Worm (Caenorhabditis elegans) whole organism, L4/young adult: ENCODE data around the gene hpo-9.

Experiments used
- W03F9.2 ChIP-seq: fragments of 150-350 bp; optimal IDR thresholded peaks from 2 replicates; lab custom pipeline; 2014; ENCODE audit warnings: missing biosample characterization, missing genetic modification characterization
- dao-5 ChIP-seq: sonication (generic microtip); optimal IDR thresholded peaks from 2 replicates; lab custom pipeline; 2016; ENCODE audit warnings: missing genotype, missing genetic modification characterization, moderate library complexity, missing compliant biosample characterization
- him-1 ChIP-seq: sonication (generic microtip); optimal IDR thresholded peaks from 2 replicates; lab custom pipeline; 2016; ENCODE audit warnings: missing genotype, missing genetic modification reagents, missing genetic modification characterization, missing compliant biosample characterization

DNA sequence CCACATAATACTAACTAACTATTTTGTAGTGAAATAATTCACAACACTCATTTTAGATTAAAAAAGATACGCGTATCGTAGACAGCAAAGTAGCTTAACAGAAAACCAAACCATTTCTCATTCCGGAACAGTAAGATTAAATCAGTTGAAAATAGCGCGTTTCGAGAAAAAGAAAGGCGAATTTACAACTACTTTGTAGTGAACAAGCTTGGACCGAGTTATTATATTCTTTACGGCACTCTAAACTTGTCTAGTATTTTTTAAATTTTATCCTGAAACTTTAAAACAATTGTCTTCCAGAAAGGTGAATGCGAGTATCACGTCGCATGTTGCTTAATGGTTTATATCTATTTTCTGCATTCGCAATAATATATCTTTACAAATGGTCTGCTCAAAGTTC is 42.2 kb upstream of the hpo-9 start, which contains the start of gene C13A2.4:
- TF ChIP-seq him-1 (tag; lab: Kevin White, UChicago) (no peak), dao-5 (tag; lab: Kevin White, UChicago) (no peak), W03F9.2 (tag; lab: Kevin White, UChicago) (no peak)
